Fruit fly (Drosophila melanogaster) whole organism, embryonic: ENCODE measurements around the gene dgt6.
A peak's percentile ranks its signal among the peaks of the same experiment; 100 is the strongest.

Experiments used
- ATbp ChIP-seq: fragments of 200-800 bp; sonication (Bioruptor generic); optimal IDR thresholded peaks from 2 replicates; lab custom pipeline; 2017; ENCODE audit warnings: missing biosample characterization, mild to moderate bottlenecking, missing genetic modification characterization, missing genetic modification reagents
- Blimp-1 ChIP-seq: fragments of 200-800 bp; sonication (Bioruptor generic); optimal IDR thresholded peaks from 3 replicates; lab custom pipeline; 2018; ENCODE audit warnings: missing biosample characterization, missing genetic modification characterization, mild to moderate bottlenecking, moderate library complexity, missing genetic modification reagents
- CG10431 ChIP-seq: fragments of 200-800 bp; sonication (Bioruptor generic); optimal IDR thresholded peaks from 3 replicates; lab custom pipeline; 2018; ENCODE audit warnings: missing biosample characterization, mild to moderate bottlenecking, missing genetic modification characterization
- CG10979 ChIP-seq: fragments of 200-800 bp; sonication (Bioruptor generic); optimal IDR thresholded peaks from 2 replicates; lab custom pipeline; 2018; ENCODE audit warnings: missing biosample characterization, mild to moderate bottlenecking, missing genetic modification characterization, moderate library complexity
- CG12104 ChIP-seq: fragments of 200-800 bp; sonication (Bioruptor generic); optimal IDR thresholded peaks from 3 replicates; lab custom pipeline; 2016; ENCODE audit warnings: missing biosample characterization, missing genetic modification characterization
- CG12155 ChIP-seq: fragments of 200-800 bp; sonication (Bioruptor generic); optimal IDR thresholded peaks from 3 replicates; lab custom pipeline; 2016; ENCODE audit warnings: missing biosample characterization, missing genetic modification characterization
- CG12391 ChIP-seq: fragments of 200-800 bp; sonication (Bioruptor generic); optimal IDR thresholded peaks from 3 replicates; lab custom pipeline; 2018; ENCODE audit warnings: missing biosample characterization, mild to moderate bottlenecking, missing genetic modification characterization, moderate library complexity
- CG13296 ChIP-seq: fragments of 200-800 bp; sonication (Bioruptor generic); optimal IDR thresholded peaks from 3 replicates; lab custom pipeline; 2018; ENCODE audit warnings: missing biosample characterization, mild to moderate bottlenecking, missing genetic modification characterization
- CG13624 ChIP-seq: fragments of 200-800 bp; sonication (Bioruptor generic); optimal IDR thresholded peaks from 2 replicates; lab custom pipeline; 2016; ENCODE audit warnings: missing biosample characterization, missing genetic modification characterization
- CG15479 ChIP-seq: fragments of 200-800 bp; sonication (Bioruptor generic); optimal IDR thresholded peaks from 3 replicates; lab custom pipeline; 2019; ENCODE audit warnings: missing biosample characterization, mild to moderate bottlenecking, missing genetic modification characterization, moderate library complexity
- CG17359 ChIP-seq: fragments of 200-800 bp; sonication (Bioruptor generic); optimal IDR thresholded peaks from 3 replicates; lab custom pipeline; 2018; ENCODE audit warnings: missing biosample characterization, mild to moderate bottlenecking, missing genetic modification characterization, moderate library complexity
- CG30431 ChIP-seq: fragments of 200-800 bp; sonication (Bioruptor generic); optimal IDR thresholded peaks from 2 replicates; lab custom pipeline; 2017; ENCODE audit warnings: missing biosample characterization, missing genetic modification characterization
- CG3407 ChIP-seq: fragments of 200-800 bp; sonication (Bioruptor generic); optimal IDR thresholded peaks from 2 replicates; lab custom pipeline; 2018; ENCODE audit warnings: missing biosample characterization, mild to moderate bottlenecking, missing genetic modification characterization
- CG34376 ChIP-seq: fragments of 200-800 bp; sonication (Bioruptor generic); optimal IDR thresholded peaks from 2 replicates; lab custom pipeline; 2018; ENCODE audit warnings: missing biosample characterization, mild to moderate bottlenecking, missing genetic modification characterization
- CG3726 ChIP-seq: fragments of 200-800 bp; sonication (Bioruptor generic); IDR thresholded peaks from 3 replicates; pipeline ENCODE4, ENCODE4 v1.3.6; 2022; ENCODE audit warnings: missing biosample characterization, missing genetic modification characterization
- CG42726 ChIP-seq: fragments of 200-800 bp; sonication (Bioruptor generic); IDR thresholded peaks from 2 replicates; pipeline ENCODE4 v1.3.6; 2022; ENCODE audit warnings: missing biosample characterization, missing genetic modification characterization; ENCODE audit not compliant: partially characterized antibody
- CG4617 ChIP-seq: fragments of 200-800 bp; sonication (Bioruptor generic); optimal IDR thresholded peaks from 3 replicates; lab custom pipeline; 2016; ENCODE audit warnings: missing biosample characterization, missing genetic modification characterization, borderline replicate concordance
- CG7987 ChIP-seq: fragments of 200-800 bp; sonication (Bioruptor generic); optimal IDR thresholded peaks from 2 replicates; lab custom pipeline; 2018; ENCODE audit warnings: missing biosample characterization, mild to moderate bottlenecking, missing genetic modification characterization, moderate library complexity
- CG8089 ChIP-seq: fragments of 200-800 bp; sonication (Bioruptor generic); optimal IDR thresholded peaks from 3 replicates; lab custom pipeline; 2016; ENCODE audit warnings: missing biosample characterization, missing genetic modification characterization
- CG9932 ChIP-seq: fragments of 200-800 bp; sonication (Bioruptor generic); IDR thresholded peaks from 2 replicates; pipeline ENCODE4 v1.3.6; 2022; ENCODE audit warnings: missing biosample characterization, missing genetic modification characterization
- D19B ChIP-seq: fragments of 200-800 bp; sonication (Bioruptor generic); optimal IDR thresholded peaks from 2 replicates; lab custom pipeline; 2017; ENCODE audit warnings: missing biosample characterization, mild to moderate bottlenecking, missing genetic modification characterization
- Deaf1 ChIP-seq: fragments of 200-800 bp; optimal IDR thresholded peaks from 3 replicates; lab custom pipeline; 2019; ENCODE audit warnings: missing biosample characterization, mild to moderate bottlenecking, missing genetic modification characterization, moderate library complexity
- Dp ChIP-seq: fragments of 200-800 bp; sonication (Bioruptor generic); optimal IDR thresholded peaks from 2 replicates; lab custom pipeline; 2018; ENCODE audit warnings: missing biosample characterization, mild to moderate bottlenecking, missing genetic modification characterization, moderate library complexity
- HmgD ChIP-seq: fragments of 200-800 bp; sonication (Bioruptor generic); optimal IDR thresholded peaks from 3 replicates; lab custom pipeline; 2016; ENCODE audit warnings: missing biosample characterization, missing genetic modification characterization
- Hmx ChIP-seq: fragments of 200-800 bp; sonication (Bioruptor generic); optimal IDR thresholded peaks from 2 replicates; lab custom pipeline; 2016; ENCODE audit warnings: missing biosample characterization, missing genetic modification characterization
- Kr ChIP-seq: fragments of 200-800 bp; sonication (Bioruptor generic); optimal IDR thresholded peaks from 2 replicates; lab custom pipeline; 2017; ENCODE audit warnings: missing biosample characterization, mild to moderate bottlenecking, missing genetic modification characterization
- MESR4 ChIP-seq: fragments of 200-800 bp; sonication (Bioruptor generic); optimal IDR thresholded peaks from 2 replicates; lab custom pipeline; 2018; ENCODE audit warnings: missing biosample characterization, mild to moderate bottlenecking, missing genetic modification characterization, moderate library complexity
- Med ChIP-seq: fragments of 200-800 bp; sonication (Bioruptor generic); peaks from one replicate; lab custom pipeline; 2016; ENCODE audit warnings: missing biosample characterization, missing genetic modification characterization, mild to moderate bottlenecking, inconsistent platforms, moderate library complexity
- Poxn ChIP-seq: fragments of 200-800 bp; sonication (Bioruptor generic); IDR thresholded peaks from 2 replicates; pipeline ENCODE4 v1.3.6; 2022; ENCODE audit warnings: missing biosample characterization, missing genetic modification characterization
- Rfx ChIP-seq: fragments of 200-800 bp; sonication (Bioruptor generic); IDR thresholded peaks from 2 replicates; pipeline ENCODE4 v1.3.6; 2022; ENCODE audit warnings: missing biosample characterization, missing genetic modification characterization
- Sox100B ChIP-seq: fragments of 200-800 bp; sonication (Bioruptor generic); optimal IDR thresholded peaks from 3 replicates; lab custom pipeline; 2018; ENCODE audit warnings: missing biosample characterization, mild to moderate bottlenecking, missing genetic modification characterization
- bab2 ChIP-seq: fragments of 200-800 bp; sonication (Bioruptor generic); optimal IDR thresholded peaks from 2 replicates; lab custom pipeline; 2016; ENCODE audit warnings: missing biosample characterization, missing genetic modification characterization
- bigmax ChIP-seq: fragments of 200-800 bp; sonication (Bioruptor generic); optimal IDR thresholded peaks from 2 replicates; lab custom pipeline; 2018; ENCODE audit warnings: missing biosample characterization, mild to moderate bottlenecking, missing genetic modification characterization
- cas ChIP-seq: fragments of 200-800 bp; sonication (Bioruptor generic); IDR thresholded peaks from 2 replicates; pipeline ENCODE4 v1.3.6; 2022; ENCODE audit warnings: missing biosample characterization, missing genetic modification characterization
- chif ChIP-seq, 2 experiments: fragments of 200-800 bp; sonication (Bioruptor generic); optimal IDR thresholded peaks; 3 replicates each; lab custom pipeline; 2016; ENCODE audit warnings: missing biosample characterization in 2 of 2, missing genetic modification characterization in 2 of 2
- croc ChIP-seq: fragments of 200-800 bp; sonication (Bioruptor generic); conservative IDR thresholded peaks from 3 replicates; pipeline ENCODE4 v1.3.6; 2022; ENCODE audit warnings: missing biosample characterization, missing genetic modification characterization
- crol ChIP-seq: fragments of 200-800 bp; sonication (Bioruptor generic); IDR thresholded peaks from 2 replicates; pipeline ENCODE4 v1.3.6; 2022; ENCODE audit warnings: missing biosample characterization, missing genetic modification characterization
- cwo ChIP-seq: fragments of 200-800 bp; sonication (Bioruptor generic); optimal IDR thresholded peaks from 3 replicates; lab custom pipeline; 2017; ENCODE audit warnings: missing biosample characterization, missing genetic modification characterization, mild to moderate bottlenecking, moderate library complexity, missing genetic modification reagents
- dati ChIP-seq: fragments of 200-800 bp; sonication (Bioruptor generic); IDR thresholded peaks from 2 replicates; pipeline ENCODE4 v1.3.6; 2022; ENCODE audit warnings: missing biosample characterization, missing genetic modification characterization
- ems ChIP-seq: fragments of 200-800 bp; sonication (Bioruptor generic); optimal IDR thresholded peaks from 3 replicates; lab custom pipeline; 2016; ENCODE audit warnings: missing biosample characterization, missing genetic modification characterization
- exex ChIP-seq: fragments of 200-800 bp; sonication (Bioruptor generic); optimal IDR thresholded peaks from 4 replicates; lab custom pipeline; 2018; ENCODE audit warnings: missing biosample characterization, mild to moderate bottlenecking, missing genetic modification characterization, moderate library complexity
- fd64A ChIP-seq: fragments of 200-800 bp; sonication (Bioruptor generic); optimal IDR thresholded peaks from 3 replicates; lab custom pipeline; 2018; ENCODE audit warnings: missing biosample characterization, mild to moderate bottlenecking, missing genetic modification characterization
- fd96Cb ChIP-seq: fragments of 200-800 bp; sonication (Bioruptor generic); optimal IDR thresholded peaks from 2 replicates; lab custom pipeline; 2018; ENCODE audit warnings: missing biosample characterization, mild to moderate bottlenecking, missing genetic modification characterization, moderate library complexity
- fru ChIP-seq: fragments of >200 bp; optimal IDR thresholded peaks from 2 replicates; lab custom pipeline; 2017
- ham ChIP-seq: fragments of 200-800 bp; sonication (Bioruptor generic); IDR thresholded peaks from 2 replicates; pipeline ENCODE4 v1.3.6; 2022; ENCODE audit warnings: missing biosample characterization, missing genetic modification characterization
- hb ChIP-seq: fragments of 200-800 bp; sonication (Bioruptor generic); IDR thresholded peaks from 3 replicates; pipeline ENCODE4 v1.3.6; 2022; ENCODE audit warnings: missing biosample characterization, missing genetic modification characterization; ENCODE audit not compliant: partially characterized antibody
- jigr1 ChIP-seq: fragments of 200-800 bp; sonication (Bioruptor generic); IDR thresholded peaks from 3 replicates; pipeline ENCODE4 v1.3.6; 2022; ENCODE audit warnings: missing biosample characterization, missing genetic modification characterization
- luna ChIP-seq: fragments of 200-800 bp; sonication (Bioruptor generic); optimal IDR thresholded peaks from 2 replicates; lab custom pipeline; 2016; ENCODE audit warnings: missing biosample characterization, missing genetic modification characterization
- mirr ChIP-seq: fragments of 200-800 bp; sonication (Bioruptor generic); optimal IDR thresholded peaks from 3 replicates; lab custom pipeline; 2018; ENCODE audit warnings: missing biosample characterization, mild to moderate bottlenecking, missing genetic modification characterization
- otp ChIP-seq: fragments of 200-800 bp; sonication (Bioruptor generic); IDR thresholded peaks from 3 replicates; pipeline ENCODE4, ENCODE4 v1.3.6; 2022; ENCODE audit warnings: missing biosample characterization, missing genetic modification characterization
- slp2 ChIP-seq: fragments of 200-800 bp; sonication (Bioruptor generic); optimal IDR thresholded peaks from 2 replicates; lab custom pipeline; 2016; ENCODE audit warnings: missing biosample characterization, missing genetic modification characterization
- trh ChIP-seq: fragments of 200-800 bp; sonication (Bioruptor generic); optimal IDR thresholded peaks from 2 replicates; lab custom pipeline; 2016; ENCODE audit warnings: missing biosample characterization, missing genetic modification characterization
- usp ChIP-seq: fragments of >200 bp; optimal IDR thresholded peaks from 2 replicates; lab custom pipeline; 2017; ENCODE audit warnings: missing biosample characterization, missing genetic modification characterization

The dgt6 gene

dm6 chr3R:29113392-29113791, 17.4 kb downstream of the dgt6 start (continued):
- TF ChIP-seq CG12391 (tag; lab: Kevin White, UChicago) (no peak), CG17359 (tag; lab: Kevin White, UChicago) (no peak), bigmax (GFP tag; lab: Kevin White, UChicago) (no peak), CG12155 (no peak), HmgD (GFP tag; lab: Kevin White, UChicago) (no peak), ham (GFP tag; lab: Robert Waterston, UW) (no peak), crol (peak; percentile 68), usp (GFP tag; lab: Kevin White, UChicago) (no peak), exex (tag; lab: Kevin White, UChicago) (peak; percentile 62), Dp (GFP tag; lab: Kevin White, UChicago) (no peak), Sox100B (no peak), cwo (peak; percentile 6), Rfx (GFP tag; lab: Robert Waterston, UW) (no peak), croc (no peak), CG34376 (GFP tag; lab: Kevin White, UChicago) (peak; percentile 72), CG3726 (GFP tag; lab: Robert Waterston, UW) (no peak), fd96Cb (no peak), CG3407 (no peak), luna (GFP tag; lab: Kevin White, UChicago) (no peak), cas (GFP tag; lab: Robert Waterston, UW) (no peak), CG8089 (GFP tag; lab: Kevin White, UChicago) (no peak), CG10979 (tag; lab: Kevin White, UChicago) (no peak), hb (no peak), CG9932 (GFP tag; lab: Robert Waterston, UW) (no peak), chif (GFP tag; optimal IDR thresholded peaks at IDR 0.05; lab: Kevin White, UChicago) (no peak), CG13624 (no peak), ATbp (no peak), Blimp-1 (no peak), CG15479 (GFP tag; lab: Kevin White, UChicago) (no peak), dati (GFP tag; lab: Robert Waterston, UW) (no peak), CG4617 (GFP tag; lab: Kevin White, UChicago) (no peak), Deaf1 (tag; lab: Kevin White, UChicago) (peak; percentile 56), ems (no peak), Kr (GFP tag; lab: Kevin White, UChicago) (no peak), CG7987 (GFP tag; lab: Kevin White, UChicago) (peak; percentile 77), mirr (peak; percentile 69), otp (GFP tag; lab: Robert Waterston, UW) (no peak), fru (lab: Kevin White, UChicago) (no peak), Hmx (GFP tag; lab: Kevin White, UChicago) (no peak), CG12104 (GFP tag; lab: Kevin White, UChicago) (no peak)

dm6 chr3R:29112398-29113150, 18.2 kb downstream of the dgt6 start, which contains the start of the genes alpha-Man-Ib and Pdhb:
Gene alpha-Man-Ib (minus strand): TSS chr3R:29112822.
Gene Pdhb (plus strand): TSS chr3R:29113071.
- TF ChIP-seq CG42726 (GFP tag; lab: Robert Waterston, UW) (no peak), CG7987 (GFP tag; lab: Kevin White, UChicago) (peak; percentile 17), Med (GFP tag; lab: Kevin White, UChicago) (peak; percentile 90), fd64A (GFP tag; lab: Kevin White, UChicago) (no peak), MESR4 (GFP tag; lab: Kevin White, UChicago) (peak; percentile 4), D19B (GFP tag; lab: Kevin White, UChicago) (peak; percentile 50), CG13296 (GFP tag; lab: Kevin White, UChicago) (peak; percentile 50), CG10431 (GFP tag; lab: Kevin White, UChicago) (no peak), slp2 (peak; percentile 10), jigr1 (peak; percentile 57; the same call in 1 of the 3 replicates), CG30431 (GFP tag; lab: Kevin White, UChicago) (peak; percentile 68), bab2 (GFP tag; lab: Kevin White, UChicago) (peak; percentile 49), trh (peak; percentile 52), Poxn (GFP tag; lab: Robert Waterston, UW) (no peak)
